Fruit fly (Drosophila melanogaster) whole organism, embryonic: ENCODE results near the gene CG31637.

Source experiments
- Bdp1 ChIP-seq: fragments of 200-800 bp; sonication (Bioruptor generic); optimal IDR thresholded peaks from 3 replicates; lab custom pipeline; 2016; ENCODE audit warnings: missing biosample characterization, missing genetic modification characterization
- CG10366 ChIP-seq: fragments of 200-800 bp; sonication (Bioruptor generic); IDR thresholded peaks from 2 replicates; pipeline ENCODE4 v1.3.6; 2022; ENCODE audit warnings: missing biosample characterization, missing genetic modification characterization
- CG10565 ChIP-seq: fragments of 200-800 bp; sonication (Bioruptor generic); optimal IDR thresholded peaks from 3 replicates; lab custom pipeline; 2016; ENCODE audit warnings: missing biosample characterization, mild to moderate bottlenecking, missing genetic modification characterization
- CG11093 ChIP-seq: fragments of 200-800 bp; sonication (Bioruptor generic); IDR thresholded peaks from 3 replicates; pipeline ENCODE4 v1.3.6; 2022; ENCODE audit warnings: missing biosample characterization, missing genetic modification characterization
- CG11696 ChIP-seq: fragments of 200-800 bp; sonication (Bioruptor generic); IDR thresholded peaks from 2 replicates; pipeline ENCODE4 v1.3.6; 2022; ENCODE audit warnings: missing biosample characterization, missing genetic modification characterization
- CG13894 ChIP-seq: fragments of 200-800 bp; sonication (Bioruptor generic); optimal IDR thresholded peaks from 3 replicates; lab custom pipeline; 2018; ENCODE audit warnings: missing biosample characterization, mild to moderate bottlenecking, missing genetic modification characterization, moderate library complexity
- CG16779 ChIP-seq: fragments of 200-800 bp; sonication (Bioruptor generic); IDR thresholded peaks from 2 replicates; pipeline ENCODE4 v1.3.6; 2022; ENCODE audit warnings: missing biosample characterization, missing genetic modification characterization
- CG17802 ChIP-seq: fragments of 200-800 bp; sonication (Bioruptor generic); optimal IDR thresholded peaks from 2 replicates; lab custom pipeline; 2018; ENCODE audit warnings: missing biosample characterization, mild to moderate bottlenecking, missing genetic modification characterization, moderate library complexity
- CG17912 ChIP-seq: fragments of 200-800 bp; sonication (Bioruptor generic); optimal IDR thresholded peaks from 2 replicates; lab custom pipeline; 2018; ENCODE audit warnings: missing biosample characterization, mild to moderate bottlenecking, missing genetic modification characterization
- CG1832 ChIP-seq: fragments of 200-800 bp; sonication (Bioruptor generic); optimal IDR thresholded peaks from 2 replicates; lab custom pipeline; 2017; ENCODE audit warnings: missing biosample characterization, mild to moderate bottlenecking, missing genetic modification characterization, inconsistent platforms
- CG2889 ChIP-seq: fragments of 200-800 bp; sonication (Bioruptor generic); IDR thresholded peaks from 3 replicates; pipeline ENCODE4 v1.3.6; 2022; ENCODE audit warnings: missing biosample characterization, missing genetic modification characterization
- CG3065 ChIP-seq: fragments of 200-800 bp; sonication (Bioruptor generic); optimal IDR thresholded peaks from 2 replicates; lab custom pipeline; 2016; ENCODE audit warnings: missing biosample characterization, missing genetic modification characterization
- CG34422 ChIP-seq: fragments of 200-800 bp; sonication (Bioruptor generic); IDR thresholded peaks from 3 replicates; pipeline ENCODE4 v1.3.6; 2022; ENCODE audit warnings: missing biosample characterization, missing genetic modification characterization
- CG42726 ChIP-seq: fragments of 200-800 bp; sonication (Bioruptor generic); IDR thresholded peaks from 2 replicates; pipeline ENCODE4 v1.3.6; 2022; ENCODE audit warnings: missing biosample characterization, missing genetic modification characterization; ENCODE audit not compliant: partially characterized antibody
- CG43689 ChIP-seq: fragments of 200-800 bp; sonication (Bioruptor generic); IDR thresholded peaks from 2 replicates; pipeline ENCODE4 v1.3.6; 2022; ENCODE audit warnings: missing biosample characterization, missing genetic modification characterization
- CG4707 ChIP-seq: fragments of 200-800 bp; sonication (Bioruptor generic); optimal IDR thresholded peaks from 2 replicates; lab custom pipeline; 2018; ENCODE audit warnings: missing biosample characterization, mild to moderate bottlenecking, missing genetic modification characterization, moderate library complexity
- CG6791 ChIP-seq: fragments of 200-800 bp; sonication (Bioruptor generic); IDR thresholded peaks from 3 replicates; pipeline ENCODE4 v1.3.6; 2022; ENCODE audit warnings: missing biosample characterization, missing genetic modification characterization; ENCODE audit not compliant: partially characterized antibody
- CG7987 ChIP-seq: fragments of 200-800 bp; sonication (Bioruptor generic); optimal IDR thresholded peaks from 2 replicates; lab custom pipeline; 2018; ENCODE audit warnings: missing biosample characterization, mild to moderate bottlenecking, missing genetic modification characterization, moderate library complexity
- CG9876 ChIP-seq: fragments of 200-800 bp; sonication (Bioruptor generic); optimal IDR thresholded peaks from 2 replicates; lab custom pipeline; 2016; ENCODE audit warnings: missing biosample characterization, missing genetic modification characterization
- Dll ChIP-seq: fragments of 200-800 bp; sonication (Bioruptor generic); IDR thresholded peaks from 4 replicates; pipeline ENCODE4 v1.3.6; 2022; ENCODE audit warnings: missing biosample characterization, missing genetic modification characterization; ENCODE audit not compliant: partially characterized antibody
- Fer2 ChIP-seq: fragments of 200-800 bp; sonication (Bioruptor generic); optimal IDR thresholded peaks from 2 replicates; lab custom pipeline; 2018; ENCODE audit warnings: missing biosample characterization, mild to moderate bottlenecking, missing genetic modification characterization, moderate library complexity
- HLH4C ChIP-seq: fragments of 200-800 bp; sonication (Bioruptor generic); IDR thresholded peaks from 3 replicates; pipeline ENCODE4 v1.3.6; 2022; ENCODE audit warnings: missing biosample characterization, missing genetic modification characterization; ENCODE audit not compliant: partially characterized antibody
- Jarid2 ChIP-seq: fragments of 200-800 bp; sonication (Bioruptor generic); optimal IDR thresholded peaks from 3 replicates; lab custom pipeline; 2017; ENCODE audit warnings: mild to moderate bottlenecking, missing biosample characterization, missing genetic modification reagents, missing genetic modification characterization
- Lim3 ChIP-seq: fragments of 200-800 bp; sonication (Bioruptor generic); IDR thresholded peaks from 2 replicates; pipeline ENCODE4 v1.3.6; 2022; ENCODE audit warnings: missing biosample characterization, missing genetic modification characterization
- Mes4 ChIP-seq: fragments of 200-800 bp; sonication (Bioruptor generic); optimal IDR thresholded peaks from 2 replicates; lab custom pipeline; 2016; ENCODE audit warnings: missing biosample characterization, missing genetic modification characterization
- NC2β ChIP-seq: fragments of 200-800 bp; sonication (Bioruptor generic); optimal IDR thresholded peaks from 2 replicates; lab custom pipeline; 2016; ENCODE audit warnings: missing biosample characterization, missing genetic modification characterization
- Stat92E ChIP-seq, 3 experiments: fragments of >200 bp in 2 of 3; fragments of 200-800 bp in 1 of 3; sonication (Bioruptor generic) in 1 of 3; optimal IDR thresholded peaks; 2 replicates each; lab custom pipeline; 2017 to 2019; ENCODE audit warnings: missing biosample characterization in 3 of 3, missing genetic modification characterization in 3 of 3, mild to moderate bottlenecking in 1 of 3, moderate library complexity in 1 of 3
- amos ChIP-seq: fragments of 200-800 bp; sonication (Bioruptor generic); IDR thresholded peaks from 2 replicates; pipeline ENCODE4 v1.3.6; 2022; ENCODE audit warnings: missing biosample characterization, missing genetic modification characterization; ENCODE audit not compliant: partially characterized antibody
- bsh ChIP-seq, 2 experiments: fragments of 200-800 bp; sonication (Bioruptor generic); optimal IDR thresholded peaks; 2 replicates each; lab custom pipeline; 2017 to 2018; ENCODE audit warnings: mild to moderate bottlenecking in 2 of 2, missing biosample characterization in 2 of 2, missing genetic modification characterization in 2 of 2, moderate library complexity in 1 of 2
- chif ChIP-seq, 2 experiments: fragments of 200-800 bp; sonication (Bioruptor generic); optimal IDR thresholded peaks; 3 replicates each; lab custom pipeline; 2016; ENCODE audit warnings: missing biosample characterization in 2 of 2, missing genetic modification characterization in 2 of 2
- gcm ChIP-seq: fragments of 200-800 bp; sonication (Bioruptor generic); optimal IDR thresholded peaks from 2 replicates; lab custom pipeline; 2019; ENCODE audit warnings: missing biosample characterization, mild to moderate bottlenecking, missing genetic modification characterization, moderate library complexity
- grau ChIP-seq: fragments of 200-800 bp; optimal IDR thresholded peaks from 3 replicates; lab custom pipeline; 2019; ENCODE audit warnings: missing biosample characterization, mild to moderate bottlenecking, missing genetic modification characterization, moderate library complexity
- hth ChIP-seq: fragments of >200 bp; optimal IDR thresholded peaks from 2 replicates; lab custom pipeline; 2017; ENCODE audit warnings: inconsistent platforms
- inv ChIP-seq: fragments of 200-800 bp; sonication (Bioruptor generic); IDR thresholded peaks from 2 replicates; pipeline ENCODE4 v1.3.6; 2022; ENCODE audit warnings: missing biosample characterization, missing genetic modification characterization; ENCODE audit not compliant: partially characterized antibody
- lab ChIP-seq: fragments of 200-800 bp; sonication (Bioruptor generic); optimal IDR thresholded peaks from 3 replicates; lab custom pipeline; 2017; ENCODE audit warnings: missing biosample characterization, missing genetic modification characterization, mild to moderate bottlenecking, moderate library complexity, missing genetic modification reagents
- lbe ChIP-seq: fragments of 200-800 bp; sonication (Bioruptor generic); optimal IDR thresholded peaks from 2 replicates; lab custom pipeline; 2016; ENCODE audit warnings: missing biosample characterization, mild to moderate bottlenecking, missing genetic modification characterization
- org-1 ChIP-seq: fragments of 200-800 bp; sonication (Bioruptor generic); optimal IDR thresholded peaks from 2 replicates; lab custom pipeline; 2017; ENCODE audit warnings: missing biosample characterization, missing genetic modification characterization
- repo ChIP-seq: fragments of 200-800 bp; sonication (Bioruptor generic); optimal IDR thresholded peaks from 2 replicates; lab custom pipeline; 2016; ENCODE audit warnings: missing biosample characterization, missing genetic modification characterization
- run ChIP-seq: fragments of 200-800 bp; sonication (Bioruptor generic); optimal IDR thresholded peaks from 3 replicates; lab custom pipeline; 2018; ENCODE audit warnings: missing biosample characterization, mild to moderate bottlenecking, missing genetic modification characterization
- sens-2 ChIP-seq: fragments of 200-800 bp; sonication (Bioruptor generic); IDR thresholded peaks from 2 replicates; pipeline ENCODE4 v1.3.6; 2022; ENCODE audit warnings: missing biosample characterization, missing genetic modification characterization
- sob ChIP-seq: fragments of 200-800 bp; sonication (Bioruptor generic); IDR thresholded peaks from 2 replicates; pipeline ENCODE4 v1.3.6; 2022; ENCODE audit warnings: missing biosample characterization, missing genetic modification characterization
- vvl ChIP-seq: fragments of 200-800 bp; sonication (Bioruptor generic); IDR thresholded peaks from 2 replicates; pipeline ENCODE4 v1.3.6; 2022; ENCODE audit warnings: missing biosample characterization, missing genetic modification characterization

CG31637 gene

dm6 chr2L:6502887-6503723 is 4.7 kb downstream of the CG31637 start (continued):
- TF ChIP-seq vvl (GFP tag; lab: Robert Waterston, UW) (no peak), hth (lab: Kevin White, UChicago) (no peak), sens-2 (GFP tag; lab: Robert Waterston, UW) (no peak), CG4707 (GFP tag; lab: Kevin White, UChicago) (no peak), CG7987 (GFP tag; lab: Kevin White, UChicago) (no peak), lab (GFP tag; lab: Kevin White, UChicago) (no peak), bsh (GFP tag; optimal IDR thresholded peaks at IDR 0.05; lab: Kevin White, UChicago) (no peak), lbe (GFP tag; lab: Kevin White, UChicago) (no peak), amos (GFP tag; lab: Robert Waterston, UW) (no peak), CG10565 (GFP tag; lab: Kevin White, UChicago) (no peak), Bdp1 (GFP tag; lab: Kevin White, UChicago) (no peak), CG16779 (GFP tag; lab: Robert Waterston, UW) (no peak), Stat92E (GFP tag; optimal IDR thresholded peaks at IDR 0.05; lab: Kevin White, UChicago) (peak in 1 of 3 experiments; percentile 71), run (no peak), CG2889 (GFP tag; lab: Robert Waterston, UW) (no peak), Jarid2 (GFP tag; lab: Kevin White, UChicago) (no peak), CG3065 (no peak), CG1832 (GFP tag; lab: Kevin White, UChicago) (peak; percentile 37), Fer2 (no peak), sob (GFP tag; lab: Robert Waterston, UW) (0 out of 2 replicates have a peak, but pooled peaks have one; percentile 8), chif (GFP tag; optimal IDR thresholded peaks at IDR 0.05; lab: Kevin White, UChicago) (no peak), Dll (GFP tag; lab: Robert Waterston, UW) (no peak), CG17802 (tag; lab: Kevin White, UChicago) (no peak), CG42726 (no peak), repo (GFP tag; lab: Kevin White, UChicago) (no peak), CG43689 (GFP tag; lab: Robert Waterston, UW) (no peak), CG34422 (GFP tag; lab: Robert Waterston, UW) (no peak), CG11093 (GFP tag; lab: Robert Waterston, UW) (no peak), CG17912 (GFP tag; lab: Kevin White, UChicago) (no peak), CG9876 (no peak), CG6791 (0 out of 3 replicates have a peak, but pooled peaks have one; percentile 38), Lim3 (no peak), org-1 (GFP tag; lab: Kevin White, UChicago) (no peak), CG13894 (tag; lab: Kevin White, UChicago) (peak; percentile 75), Mes4 (GFP tag; lab: Kevin White, UChicago) (no peak), inv (GFP tag; lab: Robert Waterston, UW) (no peak), NC2β (GFP tag; lab: Kevin White, UChicago) (no peak), CG10366 (no peak), HLH4C (no peak), grau (tag; lab: Kevin White, UChicago) (no peak), CG11696 (no peak), gcm (peak; percentile 55)
